Worm (Caenorhabditis elegans): ENCODE results near the gene F11G11.15.
"Not testable (repeated sequence)": the region's sequence is repeated elsewhere in the genome, so short reads cannot be mapped to it uniquely, and the experiment has no call there.

DNA sequence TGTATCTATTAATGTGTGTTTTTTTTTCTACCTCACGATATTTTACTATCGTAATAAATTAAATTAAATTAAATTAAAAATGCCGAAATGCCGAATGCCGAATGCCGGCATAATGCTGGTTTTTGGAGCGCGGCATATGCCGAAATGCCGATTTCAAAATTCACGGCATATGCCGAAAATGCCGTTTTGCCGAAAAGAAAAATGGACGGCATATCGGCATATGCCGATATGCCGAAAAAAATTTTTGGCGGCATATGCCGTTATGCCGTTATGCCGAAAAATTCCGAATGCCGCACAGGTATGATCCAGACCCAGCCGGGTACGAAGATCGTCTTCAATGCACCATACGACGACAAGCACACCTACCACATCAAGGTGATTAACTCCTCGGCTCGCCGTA, 23.9 kb downstream of the F11G11.15 start, which contains the start of gene msp-32:
- not testable (repeated sequence) for TF ChIP-seq madf-2 (tag; optimal IDR thresholded peaks at IDR 0.05); hlh-30 (tag; optimal IDR thresholded peaks at IDR 0.05; ENCODE audit: insufficient read depth); fkh-10 (GFP tag; optimal IDR thresholded peaks at IDR 0.05); dmd-4 (tag; optimal IDR thresholded peaks at IDR 0.05; ENCODE audit: borderline replicate concordance)
